Fruit fly (Drosophila melanogaster) S2 (cell line): ENCODE data around the gene Snx6.

ENCODE experiments used
- CG8478 ChIP-seq: fragments of >200 bp; optimal IDR thresholded peaks from 2 replicates; lab custom pipeline; 2018
- CTCF ChIP-seq, 2 experiments: fragments of >200 bp; optimal IDR thresholded peaks; 2 replicates each; lab custom pipeline; 2018

DNA sequence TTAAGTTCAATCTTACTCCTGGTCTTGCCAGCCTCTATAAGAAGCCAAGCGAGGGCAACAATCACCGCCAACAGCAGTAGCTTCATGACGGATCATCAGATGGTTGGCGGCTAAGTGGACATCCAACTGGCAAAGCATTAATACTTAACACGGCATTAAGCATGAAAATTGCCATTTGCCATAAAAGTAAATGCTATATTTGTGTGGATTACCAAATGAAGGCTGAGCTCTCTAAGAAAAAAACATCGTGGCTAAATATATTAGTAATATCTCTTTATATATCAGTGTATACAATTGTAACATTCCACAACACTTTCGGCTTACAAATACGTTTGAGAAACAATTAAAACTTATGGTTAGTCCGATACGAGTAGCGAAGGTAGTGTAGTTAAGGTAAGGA, 23.4 kb upstream of the Snx6 start, which contains the start of gene CG43057:
- no peak for TF ChIP-seq CG8478 (lab: Kevin White, UChicago)
- TF ChIP-seq CTCF (optimal IDR thresholded peaks at IDR 0.05; lab: Kevin White, UChicago) = no peak
